Fruit fly (Drosophila melanogaster) whole organism, adult: ENCODE measurements around the gene CG31266.

ENCODE experiments used
- CG11617 ChIP-seq: fragments of 200-800 bp; sonication (Bioruptor generic); optimal IDR thresholded peaks from 2 replicates; lab custom pipeline; 2017; ENCODE audit warnings: mild to moderate bottlenecking, missing biosample characterization, missing genetic modification reagents, missing genetic modification characterization
- CG12768 ChIP-seq: fragments of 200-800 bp; sonication (Bioruptor generic); optimal IDR thresholded peaks from 2 replicates; lab custom pipeline; 2017; ENCODE audit warnings: missing biosample characterization, missing genetic modification characterization, mild to moderate bottlenecking, moderate library complexity, missing genetic modification reagents
- CG14711 ChIP-seq: fragments of 200-800 bp; sonication (Bioruptor generic); optimal IDR thresholded peaks from 2 replicates; lab custom pipeline; 2018; ENCODE audit warnings: missing biosample characterization, mild to moderate bottlenecking, missing genetic modification characterization, moderate library complexity
- CG1620 ChIP-seq: fragments of 200-800 bp; sonication (Bioruptor generic); optimal IDR thresholded peaks from 2 replicates; lab custom pipeline; 2016; ENCODE audit warnings: missing biosample characterization, missing genetic modification characterization
- CG33017 ChIP-seq: fragments of 200-800 bp; sonication (Bioruptor generic); optimal IDR thresholded peaks from 2 replicates; lab custom pipeline; 2018; ENCODE audit warnings: missing biosample characterization, mild to moderate bottlenecking, missing genetic modification characterization, moderate library complexity
- CG5204 ChIP-seq: fragments of 200-800 bp; sonication (Bioruptor generic); optimal IDR thresholded peaks from 2 replicates; lab custom pipeline; 2016; ENCODE audit warnings: missing biosample characterization, missing genetic modification characterization
- CG7045 ChIP-seq: fragments of 200-800 bp; sonication (Bioruptor generic); optimal IDR thresholded peaks from 2 replicates; lab custom pipeline; 2017; ENCODE audit warnings: missing biosample characterization, mild to moderate bottlenecking, missing genetic modification characterization
- CG7101 ChIP-seq: fragments of 200-800 bp; sonication (Bioruptor generic); optimal IDR thresholded peaks from 2 replicates; lab custom pipeline; 2018; ENCODE audit warnings: missing biosample characterization, mild to moderate bottlenecking, missing genetic modification characterization, moderate library complexity
- Clk ChIP-seq: fragments of 200-800 bp; sonication (Bioruptor generic); optimal IDR thresholded peaks from 2 replicates; lab custom pipeline; 2017; ENCODE audit warnings: missing biosample characterization, missing genetic modification characterization
- Crg-1 ChIP-seq: fragments of 200-800 bp; sonication (Bioruptor generic); optimal IDR thresholded peaks from 2 replicates; lab custom pipeline; 2016; ENCODE audit warnings: missing biosample characterization, missing genetic modification characterization
- Hr96 ChIP-seq: fragments of 200-800 bp; sonication (Bioruptor generic); optimal IDR thresholded peaks from 2 replicates; lab custom pipeline; 2016; ENCODE audit warnings: missing biosample characterization, missing genetic modification characterization
- Mnt ChIP-seq: fragments of 200-800 bp; sonication (Bioruptor generic); optimal IDR thresholded peaks from 2 replicates; lab custom pipeline; 2016; ENCODE audit warnings: missing biosample characterization, mild to moderate bottlenecking, missing genetic modification characterization
- bab1 ChIP-seq: fragments of 200-800 bp; sonication (Bioruptor generic); optimal IDR thresholded peaks from 3 replicates; lab custom pipeline; 2019; ENCODE audit warnings: missing biosample characterization, mild to moderate bottlenecking, missing genetic modification characterization, moderate library complexity
- cic ChIP-seq: fragments of 200-800 bp; sonication (Bioruptor generic); optimal IDR thresholded peaks from 2 replicates; lab custom pipeline; 2017; ENCODE audit warnings: missing biosample characterization, mild to moderate bottlenecking, missing genetic modification characterization, moderate library complexity
- cnc ChIP-seq, 2 experiments: fragments of >200 bp; optimal IDR thresholded peaks; 2 replicates each; lab custom pipeline; 2017
- kay ChIP-seq: fragments of 200-800 bp; sonication (Bioruptor generic); peaks from one replicate; lab custom pipeline; 2016; ENCODE audit warnings: missing biosample characterization, missing genetic modification characterization, borderline replicate concordance
- ovo ChIP-seq: fragments of 200-800 bp; sonication (Bioruptor generic); optimal IDR thresholded peaks from 2 replicates; lab custom pipeline; 2016; ENCODE audit warnings: missing biosample characterization, missing genetic modification characterization
- pad ChIP-seq: fragments of 200-800 bp; sonication (Bioruptor generic); optimal IDR thresholded peaks from 3 replicates; lab custom pipeline; 2017; ENCODE audit warnings: missing biosample characterization, missing genetic modification characterization, mild to moderate bottlenecking, moderate library complexity, missing genetic modification reagents
- tj ChIP-seq: fragments of 200-800 bp; sonication (Bioruptor generic); optimal IDR thresholded peaks from 3 replicates; lab custom pipeline; 2017; ENCODE audit warnings: missing biosample characterization, mild to moderate bottlenecking, missing genetic modification characterization, moderate library complexity
- toe ChIP-seq: fragments of 200-800 bp; sonication (Bioruptor generic); optimal IDR thresholded peaks from 2 replicates; lab custom pipeline; 2016; ENCODE audit warnings: missing biosample characterization, missing genetic modification characterization

CG31266 gene

DNA sequence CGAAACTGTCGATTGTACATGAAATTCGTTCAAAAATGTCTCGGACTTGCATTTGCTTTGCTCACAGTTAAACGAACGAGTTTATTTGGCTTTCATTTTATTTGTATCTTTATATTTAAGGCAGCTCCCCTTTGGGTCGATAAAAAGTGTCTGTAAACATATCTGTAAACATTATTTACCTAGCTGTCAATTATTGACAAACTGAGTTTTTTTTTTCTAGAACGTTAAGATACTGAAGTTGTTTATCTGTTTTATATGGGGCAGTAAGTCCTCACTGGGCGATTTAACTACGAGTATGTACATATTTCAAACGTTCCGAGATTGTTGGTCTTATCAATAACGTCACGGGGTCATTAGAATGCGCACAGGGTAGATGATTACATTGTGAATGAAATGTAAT lies 16.8 kb upstream of the CG31266 start:
- TF ChIP-seq Crg-1 = peak; percentile 68
- no peak for TF ChIP-seq Mnt
- peak; percentile 58 for TF ChIP-seq ovo (GFP tag; lab: Kevin White, UChicago)
- TF ChIP-seq Hr96 (GFP tag; lab: Kevin White, UChicago) = no peak
- no peak for TF ChIP-seq pad (GFP tag; lab: Kevin White, UChicago)
- no peak for TF ChIP-seq cnc (optimal IDR thresholded peaks at IDR 0.05; lab: Kevin White, UChicago)
- peak; percentile 88 for TF ChIP-seq tj (GFP tag; lab: Kevin White, UChicago)
- peak; percentile 17 for TF ChIP-seq CG11617
- TF ChIP-seq CG33017 (tag; lab: Kevin White, UChicago) = peak; percentile 47
- no peak for TF ChIP-seq kay
- no peak for TF ChIP-seq bab1 (GFP tag; lab: Kevin White, UChicago)
- no peak for TF ChIP-seq CG1620
- peak; percentile 8 for TF ChIP-seq CG7045 (GFP tag; lab: Kevin White, UChicago)
- TF ChIP-seq CG5204 (GFP tag; lab: Kevin White, UChicago) = no peak
- no peak for TF ChIP-seq Clk
- no peak for TF ChIP-seq CG14711 (tag; lab: Kevin White, UChicago)
- TF ChIP-seq cic (GFP tag; lab: Kevin White, UChicago) = peak; percentile 53
- TF ChIP-seq toe (GFP tag; lab: Kevin White, UChicago) = no peak
- TF ChIP-seq CG12768 (GFP tag; lab: Kevin White, UChicago) = no peak
- peak; percentile 38 for TF ChIP-seq CG7101

DNA sequence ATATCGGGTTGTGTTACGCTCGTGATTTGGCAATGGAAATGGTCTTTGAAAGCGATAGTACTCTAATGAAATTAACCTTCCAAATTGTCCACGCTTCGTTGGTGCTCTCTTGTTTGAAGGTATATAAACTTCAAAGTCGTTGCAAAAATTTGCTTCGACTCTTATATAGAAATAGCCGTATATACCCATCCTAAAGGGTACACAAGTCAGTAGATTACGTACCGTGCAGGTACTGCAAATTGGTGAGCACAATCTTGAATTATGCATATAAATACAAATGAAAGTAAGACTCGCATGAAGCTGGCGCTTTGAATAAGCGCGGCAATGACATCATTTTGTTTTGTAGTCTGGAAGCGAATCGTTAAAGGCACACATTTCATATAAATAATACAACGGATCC lies 16.2 kb upstream of the CG31266 start:
- TF ChIP-seq Clk (no peak), kay (peak; percentile 90), CG12768 (GFP tag; lab: Kevin White, UChicago) (peak; percentile 30), CG7101 (peak; percentile 19), CG14711 (tag; lab: Kevin White, UChicago) (peak; percentile 43)

DNA sequence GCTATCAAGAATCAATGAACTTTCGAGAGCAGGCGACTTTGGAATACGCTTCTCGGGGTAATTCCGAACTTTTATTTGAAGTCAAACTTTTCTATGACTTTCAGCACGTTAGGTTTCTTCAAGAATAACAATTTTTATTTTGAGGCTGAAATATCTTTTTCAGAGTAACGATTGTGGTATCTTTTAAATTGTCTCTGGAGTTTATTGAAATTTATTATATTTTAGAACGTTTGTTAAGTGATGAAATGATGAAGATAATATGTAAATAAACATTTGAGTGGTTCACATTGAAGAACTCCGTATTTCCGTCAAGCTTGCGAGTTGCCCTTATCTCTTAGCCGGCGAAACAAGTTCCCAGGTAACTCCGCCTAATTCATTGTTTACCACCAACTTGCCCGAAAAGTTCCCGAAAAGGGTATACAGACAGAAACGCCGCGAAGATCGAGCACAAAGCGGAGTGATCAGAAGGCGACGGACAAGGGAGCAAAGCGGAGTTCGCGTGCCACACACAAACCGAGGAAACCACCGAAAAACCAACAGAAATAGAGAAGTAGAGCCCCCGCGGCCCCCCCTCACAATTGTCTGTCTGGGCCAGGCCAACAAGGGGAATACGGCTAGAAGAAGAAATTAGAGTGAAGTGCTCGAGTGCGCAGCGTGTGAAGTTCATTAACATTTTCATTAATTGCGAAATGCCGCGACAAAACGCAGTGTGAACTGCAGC lies 14.7 kb upstream of the CG31266 start:
- no peak for TF ChIP-seq Mnt
- TF ChIP-seq pad (GFP tag; lab: Kevin White, UChicago) = no peak
- TF ChIP-seq ovo (GFP tag; lab: Kevin White, UChicago) = no peak
- no peak for TF ChIP-seq cnc (optimal IDR thresholded peaks at IDR 0.05; lab: Kevin White, UChicago)
- TF ChIP-seq cic (GFP tag; lab: Kevin White, UChicago) = no peak
- no peak for TF ChIP-seq tj (GFP tag; lab: Kevin White, UChicago)

DNA sequence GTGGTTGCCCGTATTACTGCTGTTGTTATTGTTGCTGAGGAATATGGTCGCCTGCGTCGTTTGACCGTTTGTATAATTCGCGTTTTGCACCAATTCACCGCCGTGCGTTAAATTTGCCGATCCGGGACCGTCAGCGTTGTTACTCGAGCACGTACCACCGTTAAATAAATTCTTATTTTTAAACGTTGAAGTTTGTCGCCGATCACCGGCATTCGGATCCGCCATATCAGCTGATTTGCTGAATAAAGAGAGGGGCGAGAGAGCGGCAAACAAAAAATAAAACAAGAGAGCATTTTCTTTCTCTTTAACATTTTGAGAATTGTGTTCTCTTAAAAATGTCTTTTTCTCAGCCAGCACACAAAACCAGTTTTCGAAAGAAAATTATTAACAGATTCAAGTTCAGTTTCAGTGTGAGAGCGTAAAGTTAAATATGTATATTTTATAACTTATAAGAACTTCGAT lies 13.5 kb upstream of the CG31266 start:
- TF ChIP-seq Crg-1 (no peak), Clk (no peak), CG12768 (GFP tag; lab: Kevin White, UChicago) (peak; percentile 6), Mnt (peak; percentile 7), cic (GFP tag; lab: Kevin White, UChicago) (peak; percentile 11), bab1 (GFP tag; lab: Kevin White, UChicago) (peak; percentile 43), tj (GFP tag; lab: Kevin White, UChicago) (peak; percentile 80), kay (no peak), cnc (optimal IDR thresholded peaks at IDR 0.05; lab: Kevin White, UChicago) (no peak), CG5204 (GFP tag; lab: Kevin White, UChicago) (no peak), CG7101 (peak; percentile 3), CG1620 (no peak), CG11617 (no peak), CG7045 (GFP tag; lab: Kevin White, UChicago) (no peak), CG14711 (tag; lab: Kevin White, UChicago) (no peak), Hr96 (GFP tag; lab: Kevin White, UChicago) (no peak), pad (GFP tag; lab: Kevin White, UChicago) (no peak), toe (GFP tag; lab: Kevin White, UChicago) (no peak), CG33017 (tag; lab: Kevin White, UChicago) (peak; percentile 2)

DNA sequence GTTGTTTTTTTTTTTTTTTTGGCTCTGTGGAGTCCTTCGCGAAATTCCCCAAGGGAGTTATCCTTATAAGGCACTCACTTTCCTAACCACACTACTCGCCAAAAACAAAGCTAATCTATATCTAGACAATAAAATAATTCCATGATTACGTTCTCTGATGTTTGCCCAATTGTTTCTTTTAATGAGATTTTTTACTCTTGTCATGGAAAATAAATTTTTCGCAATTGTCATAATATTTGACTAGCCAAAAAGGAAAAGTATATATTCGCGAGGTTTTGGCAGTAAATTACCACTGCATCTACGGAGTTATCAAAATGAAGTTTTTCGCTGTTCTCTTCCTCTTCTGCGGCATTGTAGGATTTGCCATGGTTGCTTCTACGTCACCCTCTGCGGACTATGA lies 12.3 kb upstream of the CG31266 start, which contains the start of gene CG34278:
TSS of gene CG34278 (plus strand) at position 301 of the 400 bp plus-strand sequence.
- TF ChIP-seq Hr96 (GFP tag; lab: Kevin White, UChicago) (no peak), Crg-1 (no peak), CG7101 (no peak), CG14711 (tag; lab: Kevin White, UChicago) (no peak), tj (GFP tag; lab: Kevin White, UChicago) (no peak), cic (GFP tag; lab: Kevin White, UChicago) (no peak), Clk (no peak), CG7045 (GFP tag; lab: Kevin White, UChicago) (no peak), bab1 (GFP tag; lab: Kevin White, UChicago) (no peak), Mnt (no peak), CG1620 (no peak), kay (no peak), toe (GFP tag; lab: Kevin White, UChicago) (no peak), CG11617 (no peak), CG12768 (GFP tag; lab: Kevin White, UChicago) (no peak), pad (GFP tag; lab: Kevin White, UChicago) (no peak)

DNA sequence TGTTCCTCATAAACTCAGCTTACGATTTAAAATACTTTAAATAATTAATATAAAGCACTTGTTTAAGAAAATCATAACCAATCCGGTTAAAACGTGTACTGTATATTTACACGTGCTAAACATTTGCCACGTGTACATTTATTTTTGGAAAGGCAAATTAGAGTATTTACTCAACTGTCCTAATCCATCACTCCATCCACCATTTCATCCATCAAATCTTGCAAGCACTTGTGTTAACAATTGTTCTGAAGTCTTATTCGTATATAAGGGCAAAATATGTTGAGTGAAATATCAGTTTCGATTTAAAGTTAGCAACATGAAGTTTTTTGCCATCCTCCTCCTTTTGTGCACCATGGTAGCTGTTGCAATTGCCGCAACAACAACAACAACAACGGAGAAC lies 11.2 kb upstream of the CG31266 start, which contains the start of gene CG42779:
TSS of gene CG42779 (plus strand) at position 301 of the 400 bp plus-strand sequence.
- TF ChIP-seq Hr96 (GFP tag; lab: Kevin White, UChicago) (no peak), Mnt (no peak), Clk (no peak), CG11617 (no peak), ovo (GFP tag; lab: Kevin White, UChicago) (no peak), kay (no peak), CG12768 (GFP tag; lab: Kevin White, UChicago) (no peak), cic (GFP tag; lab: Kevin White, UChicago) (no peak), bab1 (GFP tag; lab: Kevin White, UChicago) (no peak), Crg-1 (no peak), CG5204 (GFP tag; lab: Kevin White, UChicago) (no peak), CG1620 (no peak), CG14711 (tag; lab: Kevin White, UChicago) (no peak), CG7045 (GFP tag; lab: Kevin White, UChicago) (no peak), toe (GFP tag; lab: Kevin White, UChicago) (no peak), pad (GFP tag; lab: Kevin White, UChicago) (no peak), CG7101 (no peak), CG33017 (tag; lab: Kevin White, UChicago) (no peak)
